Worm (Caenorhabditis elegans): Measurements from ENCODE around the gene etr-1.
A peak's percentile ranks its signal among the peaks of the same experiment; 100 is the strongest.

The etr-1 gene

ce11 chrII:162182-162581 lies at the start of gene etr-1:
etr-1 (plus strand) TSS chrII:162374.
- TF ChIP-seq ama-1 (optimal IDR thresholded peaks at IDR 0.05): peak; percentile 35
- TF ChIP-seq elt-2 (tag; optimal IDR thresholded peaks at IDR 0.05): peak; percentile 99
- TF ChIP-seq R02D3.7 (tag; optimal IDR thresholded peaks at IDR 0.05): peak; percentile 1
- peak in 2 of 3 experiments; percentile 27 to 94 for TF ChIP-seq elt-3 (tag; optimal IDR thresholded peaks at IDR 0.05)
- TF ChIP-seq jun-1 (tag; optimal IDR thresholded peaks at IDR 0.05): peak; percentile 72
- peak; percentile 41 for TF ChIP-seq ceh-28 (tag; optimal IDR thresholded peaks at IDR 0.05)
- no peak for TF ChIP-seq nhr-12 (tag; optimal IDR thresholded peaks at IDR 0.05)
- peak; percentile 2 for TF ChIP-seq pha-4 (tag; optimal IDR thresholded peaks at IDR 0.05)
- peak; percentile 96 for TF ChIP-seq pqm-1 (tag; optimal IDR thresholded peaks at IDR 0.05)
- no peak for TF ChIP-seq hmg-11 (tag; optimal IDR thresholded peaks at IDR 0.05)
- TF ChIP-seq nhr-23 (tag; optimal IDR thresholded peaks at IDR 0.05): peak; percentile 62

- no peak for TF ChIP-seq nhr-67 (tag; optimal IDR thresholded peaks at IDR 0.05)
Observed at ce11 chrII:116916-117315, 45.3 kb upstream of the etr-1 start, which contains the start of gene srt-54. srt-54 (plus strand) TSS chrII:117216.

ce11 chrII:121121-121520 lies 41.1 kb upstream of the etr-1 start, which contains the start of gene K10B4.3:
K10B4.3 (minus strand) TSS chrII:121221.
- TF ChIP-seq unc-39 (tag; optimal IDR thresholded peaks at IDR 0.05) (no peak), jun-1 (tag; optimal IDR thresholded peaks at IDR 0.05) (no peak), nhr-23 (tag; optimal IDR thresholded peaks at IDR 0.05) (no peak), nfya-1 (tag; optimal IDR thresholded peaks at IDR 0.05; ENCODE audit: insufficient read depth) (no peak), elt-2 (tag; optimal IDR thresholded peaks at IDR 0.05) (no peak), mml-1 (tag; optimal IDR thresholded peaks at IDR 0.05) (no peak), unc-62 (GFP tag; optimal IDR thresholded peaks at IDR 0.05) (no peak), ZK546.5 (tag; optimal IDR thresholded peaks at IDR 0.05) (no peak), nhr-76 (tag; optimal IDR thresholded peaks at IDR 0.05) (no peak), fkh-10 (GFP tag; optimal IDR thresholded peaks at IDR 0.05) (no peak), R02D3.7 (tag; optimal IDR thresholded peaks at IDR 0.05) (no peak), skn-1 (tag; optimal IDR thresholded peaks at IDR 0.05) (no peak), ztf-4 (tag; optimal IDR thresholded peaks at IDR 0.05) (no peak), nhr-11 (tag; optimal IDR thresholded peaks at IDR 0.05) (no peak), eor-1 (tag; optimal IDR thresholded peaks at IDR 0.05) (no peak), hmg-11 (tag; optimal IDR thresholded peaks at IDR 0.05) (no peak), pqm-1 (tag; optimal IDR thresholded peaks at IDR 0.05) (no peak), ceh-28 (tag; optimal IDR thresholded peaks at IDR 0.05) (no peak)

- TF ChIP-seq pha-4 (tag; optimal IDR thresholded peaks at IDR 0.05): peak; percentile 26
- TF ChIP-seq nhr-77 (tag; optimal IDR thresholded peaks at IDR 0.05): no peak
- peak; percentile 86 for TF ChIP-seq nhr-25 (tag; optimal IDR thresholded peaks at IDR 0.05)
- peak; percentile 35 for TF ChIP-seq hmg-11 (tag; optimal IDR thresholded peaks at IDR 0.05)
Observed at ce11 chrII:122008-122407, 40.2 kb upstream of the etr-1 start.

- TF ChIP-seq pqm-1 (tag; optimal IDR thresholded peaks at IDR 0.05): peak; percentile 49
- TF ChIP-seq skn-1 (tag; optimal IDR thresholded peaks at IDR 0.05): peak; percentile 5
- no peak for TF ChIP-seq fkh-2 (tag; optimal IDR thresholded peaks at IDR 0.05)
- TF ChIP-seq hmg-11 (tag; optimal IDR thresholded peaks at IDR 0.05): no peak
- TF ChIP-seq unc-62 (GFP tag; optimal IDR thresholded peaks at IDR 0.05): no peak
- peak; percentile 75 for TF ChIP-seq pha-4 (tag; optimal IDR thresholded peaks at IDR 0.05)
- no peak for TF ChIP-seq elt-1 (tag; optimal IDR thresholded peaks at IDR 0.05)
- TF ChIP-seq egl-27 (tag; optimal IDR thresholded peaks at IDR 0.05): no peak
- peak; percentile 55 for TF ChIP-seq elt-2 (tag; optimal IDR thresholded peaks at IDR 0.05)
Observed at ce11 chrII:122494-122893, 39.7 kb upstream of the etr-1 start.

- TF ChIP-seq daf-12 (tag; optimal IDR thresholded peaks at IDR 0.05): no peak
- no peak for TF ChIP-seq ceh-28 (tag; optimal IDR thresholded peaks at IDR 0.05)
- no peak for TF ChIP-seq pqm-1 (tag; optimal IDR thresholded peaks at IDR 0.05)
- no peak for TF ChIP-seq fkh-10 (GFP tag; optimal IDR thresholded peaks at IDR 0.05)
- TF ChIP-seq mdl-1 (tag; optimal IDR thresholded peaks at IDR 0.05): no peak
- TF ChIP-seq nhr-67 (tag; optimal IDR thresholded peaks at IDR 0.05): no peak
- no peak for TF ChIP-seq elt-3 (tag; optimal IDR thresholded peaks at IDR 0.05)
- TF ChIP-seq elt-1 (tag; optimal IDR thresholded peaks at IDR 0.05): no peak
- TF ChIP-seq egl-27 (tag; optimal IDR thresholded peaks at IDR 0.05): no peak
- no peak for TF ChIP-seq ZK546.5 (tag; optimal IDR thresholded peaks at IDR 0.05)
Observed at ce11 chrII:124904-125303, 37.3 kb upstream of the etr-1 start, which contains the start of gene nmur-2. nmur-2 (minus strand) TSS chrII:125004.

All from whole organism, L3 larva.